Worm (Caenorhabditis elegans): Measurements from ENCODE around the gene E04F6.10.

- TF ChIP-seq lsy-2 (tag; optimal IDR thresholded peaks at IDR 0.05): no peak
- TF ChIP-seq nhr-12 (tag; optimal IDR thresholded peaks at IDR 0.05): no peak
- TF ChIP-seq bed-3 (GFP tag; optimal IDR thresholded peaks at IDR 0.05): no peak
- TF ChIP-seq ztf-11 (tag; optimal IDR thresholded peaks at IDR 0.05): no peak
- no peak for TF ChIP-seq mab-5 (tag; optimal IDR thresholded peaks at IDR 0.05)
- TF ChIP-seq nhr-76 (tag; optimal IDR thresholded peaks at IDR 0.05): no peak
- no peak for TF ChIP-seq elt-3 (tag; optimal IDR thresholded peaks at IDR 0.05)
- TF ChIP-seq mep-1 (tag; optimal IDR thresholded peaks at IDR 0.05): no peak
- no peak for TF ChIP-seq blmp-1 (tag; optimal IDR thresholded peaks at IDR 0.05)
- TF ChIP-seq ces-1 (GFP tag; optimal IDR thresholded peaks at IDR 0.05): no peak
- TF ChIP-seq hlh-1 (tag; optimal IDR thresholded peaks at IDR 0.05): no peak
- TF ChIP-seq elt-1 (tag; optimal IDR thresholded peaks at IDR 0.05; ENCODE audit: borderline replicate concordance, insufficient read depth): no peak
These were observed 15.6 kb upstream of the E04F6.10 start, which contains the start of gene ctsa-3.1 for ce11 chrII:7232517-7232916.
